Fruit fly (Drosophila melanogaster) whole organism, prepupa: Measurements from ENCODE around the gene dally.

Experiments used
- Blimp-1 ChIP-seq: fragments of 200-800 bp; sonication (Bioruptor generic); optimal IDR thresholded peaks from 3 replicates; lab custom pipeline; 2017; ENCODE audit warnings: missing biosample characterization, missing genetic modification characterization, mild to moderate bottlenecking, moderate library complexity, missing genetic modification reagents
- CG10669 ChIP-seq: fragments of 200-800 bp; sonication (Bioruptor generic); optimal IDR thresholded peaks from 3 replicates; lab custom pipeline; 2018; ENCODE audit warnings: missing biosample characterization, mild to moderate bottlenecking, missing genetic modification characterization, moderate library complexity
- CG11294 ChIP-seq: fragments of 200-800 bp; sonication (Bioruptor generic); IDR thresholded peaks from 2 replicates; pipeline ENCODE4 v1.3.6; 2022; ENCODE audit warnings: missing biosample characterization, missing genetic modification characterization
- CG11762 ChIP-seq: fragments of 200-800 bp; sonication (Bioruptor generic); optimal IDR thresholded peaks from 3 replicates; lab custom pipeline; 2016; ENCODE audit warnings: missing biosample characterization, missing genetic modification characterization; ENCODE audit not compliant: insufficient read depth
- CG11902 ChIP-seq: fragments of 200-800 bp; sonication (Bioruptor generic); optimal IDR thresholded peaks from 3 replicates; lab custom pipeline; 2016; ENCODE audit warnings: missing biosample characterization, missing genetic modification characterization
- CG15336 ChIP-seq: fragments of 200-800 bp; sonication (Bioruptor generic); IDR thresholded peaks from 2 replicates; pipeline ENCODE4 v1.3.6; 2022; ENCODE audit warnings: missing biosample characterization, missing genetic modification characterization
- CG1621 ChIP-seq: fragments of 200-800 bp; sonication (Bioruptor generic); optimal IDR thresholded peaks from 3 replicates; lab custom pipeline; 2018; ENCODE audit warnings: missing biosample characterization, mild to moderate bottlenecking, missing genetic modification characterization
- CG16779 ChIP-seq: fragments of 200-800 bp; sonication (Bioruptor generic); optimal IDR thresholded peaks from 3 replicates; lab custom pipeline; 2017; ENCODE audit warnings: missing biosample characterization, mild to moderate bottlenecking, missing genetic modification characterization
- CG31627 ChIP-seq: fragments of 200-800 bp; sonication (Bioruptor generic); optimal IDR thresholded peaks from 3 replicates; lab custom pipeline; 2016; ENCODE audit warnings: missing biosample characterization, missing genetic modification characterization
- CG32006 ChIP-seq: fragments of 200-800 bp; sonication (Bioruptor generic); optimal IDR thresholded peaks from 3 replicates; lab custom pipeline; 2017; ENCODE audit warnings: missing biosample characterization, mild to moderate bottlenecking, missing genetic modification characterization
- CG34406 ChIP-seq: fragments of 200-800 bp; sonication (Bioruptor generic); optimal IDR thresholded peaks from 3 replicates; lab custom pipeline; 2016; ENCODE audit warnings: missing biosample characterization, missing genetic modification characterization
- CG3919 ChIP-seq: fragments of 200-800 bp; sonication (Bioruptor generic); optimal IDR thresholded peaks from 3 replicates; lab custom pipeline; 2016; ENCODE audit warnings: missing biosample characterization, missing genetic modification characterization
- CG4318 ChIP-seq: fragments of 200-800 bp; sonication (Bioruptor generic); optimal IDR thresholded peaks from 3 replicates; lab custom pipeline; 2017; ENCODE audit warnings: missing biosample characterization, mild to moderate bottlenecking, missing genetic modification characterization
- CG6163 ChIP-seq: fragments of 200-800 bp; sonication (Bioruptor generic); IDR thresholded peaks from 3 replicates; pipeline ENCODE4 v1.3.6; 2022; ENCODE audit warnings: missing biosample characterization, missing genetic modification characterization
- CG6276 ChIP-seq: fragments of 200-800 bp; sonication (Bioruptor generic); optimal IDR thresholded peaks from 2 replicates; lab custom pipeline; 2017; ENCODE audit warnings: missing biosample characterization, mild to moderate bottlenecking, missing genetic modification characterization
- CG6792 ChIP-seq: fragments of 200-800 bp; sonication (Bioruptor generic); optimal IDR thresholded peaks from 3 replicates; lab custom pipeline; 2016; ENCODE audit warnings: missing biosample characterization, missing genetic modification characterization
- CG6854 ChIP-seq: fragments of 200-800 bp; sonication (Bioruptor generic); optimal IDR thresholded peaks from 2 replicates; lab custom pipeline; 2017; ENCODE audit warnings: missing biosample characterization, mild to moderate bottlenecking, missing genetic modification characterization
- CG8119 ChIP-seq: fragments of 200-800 bp; sonication (Bioruptor generic); IDR thresholded peaks from 3 replicates; pipeline ENCODE4 v1.3.6; 2022; ENCODE audit warnings: missing biosample characterization, missing genetic modification characterization
- CG8319 ChIP-seq: fragments of 200-800 bp; sonication (Bioruptor generic); optimal IDR thresholded peaks from 3 replicates; lab custom pipeline; 2016; ENCODE audit warnings: missing biosample characterization, missing genetic modification characterization
- CG8632 ChIP-seq: fragments of 200-800 bp; sonication (Bioruptor generic); optimal IDR thresholded peaks from 3 replicates; lab custom pipeline; 2016; ENCODE audit warnings: missing biosample characterization, missing genetic modification characterization
- CG9139 ChIP-seq: fragments of 200-800 bp; sonication (Bioruptor generic); optimal IDR thresholded peaks from 3 replicates; lab custom pipeline; 2017; ENCODE audit warnings: missing biosample characterization, mild to moderate bottlenecking, missing genetic modification characterization
- Eip75B ChIP-seq: fragments of 200-800 bp; sonication (Bioruptor generic); optimal IDR thresholded peaks from 3 replicates; lab custom pipeline; 2016; ENCODE audit warnings: missing biosample characterization, missing genetic modification characterization
- Ets21C ChIP-seq: fragments of 200-800 bp; sonication (Bioruptor generic); optimal IDR thresholded peaks from 3 replicates; lab custom pipeline; 2016; ENCODE audit warnings: missing biosample characterization, missing genetic modification characterization
- Gug ChIP-seq: fragments of 200-800 bp; sonication (Bioruptor generic); IDR thresholded peaks from 2 replicates; pipeline ENCODE4 v1.3.6; 2022; ENCODE audit warnings: missing biosample characterization, missing genetic modification characterization
- Hr4 ChIP-seq: fragments of 200-800 bp; sonication (Bioruptor generic); optimal IDR thresholded peaks from 3 replicates; lab custom pipeline; 2016; ENCODE audit warnings: missing biosample characterization, missing genetic modification characterization
- Lpt ChIP-seq: fragments of 200-800 bp; sonication (Bioruptor generic); optimal IDR thresholded peaks from 3 replicates; lab custom pipeline; 2016; ENCODE audit warnings: missing biosample characterization, missing genetic modification characterization
- Met ChIP-seq: fragments of 200-800 bp; sonication (Bioruptor generic); optimal IDR thresholded peaks from 3 replicates; lab custom pipeline; 2016; ENCODE audit warnings: missing biosample characterization, missing genetic modification characterization
- OdsH ChIP-seq: fragments of 200-800 bp; sonication (Bioruptor generic); optimal IDR thresholded peaks from 3 replicates; lab custom pipeline; 2016; ENCODE audit warnings: missing biosample characterization, missing genetic modification characterization
- Smox ChIP-seq: fragments of 200-800 bp; sonication (Bioruptor generic); optimal IDR thresholded peaks from 3 replicates; lab custom pipeline; 2016; ENCODE audit warnings: missing biosample characterization, missing genetic modification characterization
- Sox14 ChIP-seq: fragments of 200-800 bp; sonication (Bioruptor generic); optimal IDR thresholded peaks from 3 replicates; lab custom pipeline; 2016; ENCODE audit warnings: missing biosample characterization, missing genetic modification characterization
- Sox15 ChIP-seq: fragments of 200-800 bp; sonication (Bioruptor generic); optimal IDR thresholded peaks from 3 replicates; lab custom pipeline; 2016; ENCODE audit warnings: missing biosample characterization, missing genetic modification characterization
- achi ChIP-seq: fragments of 200-800 bp; sonication (Bioruptor generic); optimal IDR thresholded peaks from 3 replicates; lab custom pipeline; 2016; ENCODE audit warnings: missing biosample characterization, missing genetic modification characterization
- acj6 ChIP-seq: fragments of 200-800 bp; sonication (Bioruptor generic); optimal IDR thresholded peaks from 3 replicates; lab custom pipeline; 2016; ENCODE audit warnings: missing biosample characterization, missing genetic modification characterization
- cyc ChIP-seq: fragments of 200-800 bp; sonication (Bioruptor generic); optimal IDR thresholded peaks from 3 replicates; lab custom pipeline; 2016; ENCODE audit warnings: missing biosample characterization, missing genetic modification characterization
- dsx ChIP-seq: fragments of 200-800 bp; optimal IDR thresholded peaks from 3 replicates; lab custom pipeline; 2019; ENCODE audit warnings: missing biosample characterization, mild to moderate bottlenecking, missing genetic modification characterization, moderate library complexity; ENCODE audit not compliant: poor library complexity, severe bottlenecking
- esn ChIP-seq: fragments of 200-800 bp; sonication (Bioruptor generic); optimal IDR thresholded peaks from 2 replicates; lab custom pipeline; 2016; ENCODE audit warnings: missing biosample characterization, mild to moderate bottlenecking, missing genetic modification characterization, moderate library complexity
- fd85E ChIP-seq: fragments of 200-800 bp; sonication (Bioruptor generic); optimal IDR thresholded peaks from 3 replicates; lab custom pipeline; 2016; ENCODE audit warnings: missing biosample characterization, missing genetic modification characterization
- fkh ChIP-seq: fragments of 200-800 bp; sonication (Bioruptor generic); optimal IDR thresholded peaks from 3 replicates; lab custom pipeline; 2017; ENCODE audit warnings: missing biosample characterization, mild to moderate bottlenecking, missing genetic modification characterization, moderate library complexity
- lz ChIP-seq: fragments of 200-800 bp; sonication (Bioruptor generic); optimal IDR thresholded peaks from 3 replicates; lab custom pipeline; 2016; ENCODE audit warnings: missing biosample characterization, missing genetic modification characterization
- net ChIP-seq: fragments of 200-800 bp; sonication (Bioruptor generic); optimal IDR thresholded peaks from 3 replicates; lab custom pipeline; 2016; ENCODE audit warnings: missing biosample characterization, missing genetic modification characterization
- pdm3 ChIP-seq: fragments of 200-800 bp; sonication (Bioruptor generic); optimal IDR thresholded peaks from 3 replicates; lab custom pipeline; 2016; ENCODE audit warnings: missing biosample characterization, missing genetic modification characterization
- salr ChIP-seq, 2 experiments: fragments of 200-800 bp; sonication (Bioruptor generic); optimal IDR thresholded peaks; 3 replicates each; lab custom pipeline; 2016 to 2018; ENCODE audit warnings: missing biosample characterization in 2 of 2, missing genetic modification characterization in 2 of 2, mild to moderate bottlenecking in 1 of 2
- spab ChIP-seq: fragments of 200-800 bp; sonication (Bioruptor generic); optimal IDR thresholded peaks from 2 replicates; lab custom pipeline; 2017; ENCODE audit warnings: missing biosample characterization, mild to moderate bottlenecking, missing genetic modification characterization, missing genetic modification reagents
- ss ChIP-seq, 2 experiments: fragments of 200-800 bp; sonication (Bioruptor generic); optimal IDR thresholded peaks; 2 replicates in 1 of 2; 3 replicates in 1 of 2; lab custom pipeline; 2017 to 2018; ENCODE audit warnings: mild to moderate bottlenecking in 2 of 2, missing biosample characterization in 2 of 2, missing genetic modification characterization in 2 of 2, moderate library complexity in 1 of 2
- svp ChIP-seq: fragments of 200-800 bp; sonication (Bioruptor generic); peaks from one replicate; lab custom pipeline; 2016; ENCODE audit warnings: missing biosample characterization, missing genetic modification characterization
- topi ChIP-seq: fragments of 200-800 bp; sonication (Bioruptor generic); optimal IDR thresholded peaks from 3 replicates; lab custom pipeline; 2016; ENCODE audit warnings: missing biosample characterization, missing genetic modification characterization
- vri ChIP-seq: fragments of 200-800 bp; sonication (Bioruptor generic); optimal IDR thresholded peaks from 3 replicates; lab custom pipeline; 2016; ENCODE audit warnings: missing biosample characterization, mild to moderate bottlenecking, missing genetic modification characterization

Gene dally

DNA sequence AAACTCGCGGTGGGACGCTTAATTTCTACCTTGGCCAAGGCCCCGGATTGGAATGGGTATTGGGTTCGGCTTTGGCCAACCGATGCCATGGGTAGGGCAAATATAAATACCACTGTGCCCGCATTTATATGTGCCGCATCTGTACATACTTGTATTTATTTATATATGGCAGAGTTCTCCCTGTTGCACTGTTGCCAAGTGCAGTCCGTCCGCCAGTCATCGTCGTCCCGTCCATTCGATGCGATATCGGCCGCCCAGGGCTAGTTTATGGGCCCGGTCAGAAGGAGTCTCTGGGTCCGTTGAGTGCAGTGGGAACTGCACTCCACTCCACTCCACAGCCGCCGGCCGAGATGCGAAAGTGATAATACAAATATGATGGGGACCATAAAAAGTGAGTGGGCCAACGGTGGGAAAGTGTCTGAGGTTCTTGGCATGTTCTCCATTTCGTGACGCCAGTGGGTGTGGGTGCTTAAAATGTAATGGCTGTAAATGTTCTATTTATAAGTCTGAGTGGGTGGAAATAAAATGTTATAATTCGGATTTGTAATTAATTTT lies 4.3 kb upstream of the dally start (continued):
- TF ChIP-seq CG34406 (GFP tag; lab: Kevin White, UChicago) (no peak), fkh (no peak), fd85E (GFP tag; lab: Kevin White, UChicago) (no peak), CG6854 (no peak), CG11902 (no peak), salr (GFP tag; optimal IDR thresholded peaks at IDR 0.05; lab: Kevin White, UChicago) (no peak), svp (GFP tag; lab: Kevin White, UChicago) (no peak)

DNA sequence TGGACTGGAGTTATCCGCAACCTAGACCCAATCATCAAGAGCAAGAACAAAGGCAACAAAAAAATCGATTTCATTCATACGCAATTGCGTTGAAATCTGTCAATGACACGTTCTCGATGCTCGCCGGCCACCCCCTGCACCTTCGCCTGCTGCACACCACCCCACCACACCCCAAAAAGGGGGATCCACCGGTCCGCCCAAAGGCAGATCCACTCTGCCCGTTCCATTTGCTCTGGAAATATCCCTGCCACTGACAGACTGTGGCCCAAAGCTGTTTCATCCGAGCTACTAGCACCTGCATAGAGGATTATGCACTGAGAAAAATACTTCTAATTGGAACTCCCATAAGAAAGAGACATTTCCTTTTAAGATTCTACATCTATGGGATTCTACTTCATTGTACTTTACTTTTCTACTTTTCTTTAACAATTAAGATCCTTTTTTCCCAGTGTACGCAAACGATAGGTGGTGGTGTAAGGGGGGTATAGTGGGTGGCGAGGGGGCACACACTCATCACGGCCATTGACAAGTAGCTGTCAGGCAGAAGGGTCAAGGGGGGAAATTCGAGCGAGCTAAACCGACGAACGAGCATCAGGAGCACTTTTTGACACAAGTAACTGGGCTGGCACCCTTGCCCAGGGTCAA lies 3.5 kb upstream of the dally start:
- TF ChIP-seq Ets21C (GFP tag; lab: Kevin White, UChicago) (no peak), achi (GFP tag; lab: Kevin White, UChicago) (peak; percentile 75), Lpt (GFP tag; lab: Kevin White, UChicago) (peak; percentile 11), Met (GFP tag; lab: Kevin White, UChicago) (peak; percentile 55), Sox14 (GFP tag; lab: Kevin White, UChicago) (peak; percentile 76), OdsH (GFP tag; lab: Kevin White, UChicago) (peak; percentile 81), CG8319 (GFP tag; lab: Kevin White, UChicago) (peak; percentile 30), dsx (peak; percentile 69), fd85E (GFP tag; lab: Kevin White, UChicago) (no peak), CG6792 (GFP tag; lab: Kevin White, UChicago) (peak; percentile 63), CG11294 (GFP tag; lab: Robert Waterston, UW) (no peak), svp (GFP tag; lab: Kevin White, UChicago) (peak; percentile 78), CG6276 (GFP tag; lab: Kevin White, UChicago) (no peak), CG10669 (GFP tag; lab: Kevin White, UChicago) (peak; percentile 61), CG8632 (GFP tag; lab: Kevin White, UChicago) (peak; percentile 79), cyc (GFP tag; lab: Kevin White, UChicago) (peak; percentile 48), CG9139 (peak; percentile 59), CG34406 (GFP tag; lab: Kevin White, UChicago) (peak; percentile 79), CG4318 (GFP tag; lab: Kevin White, UChicago) (peak; percentile 22), net (peak; percentile 75), Blimp-1 (GFP tag; lab: Kevin White, UChicago) (no peak), CG15336 (GFP tag; lab: Robert Waterston, UW) (peak; percentile 39; the same call in 1 of the 2 replicates), lz (GFP tag; lab: Kevin White, UChicago) (peak; percentile 45), CG11762 (no peak), topi (GFP tag; lab: Kevin White, UChicago) (peak; percentile 35), ss (GFP tag; optimal IDR thresholded peaks at IDR 0.05; lab: Kevin White, UChicago) (peak; percentile 76 to 81), salr (GFP tag; optimal IDR thresholded peaks at IDR 0.05; lab: Kevin White, UChicago) (peak; percentile 67 to 83), CG3919 (peak; percentile 46), acj6 (peak; percentile 83), CG32006 (GFP tag; lab: Kevin White, UChicago) (peak; percentile 53), Gug (GFP tag; lab: Robert Waterston, UW) (peak; percentile 53; the same call in 1 of the 2 replicates), CG31627 (peak; percentile 71), CG16779 (tag; lab: Kevin White, UChicago) (no peak), CG6163 (GFP tag; lab: Robert Waterston, UW) (peak; percentile 86), fkh (no peak), esn (GFP tag; lab: Kevin White, UChicago) (peak; percentile 57), Smox (GFP tag; lab: Kevin White, UChicago) (peak; percentile 47), CG1621 (tag; lab: Kevin White, UChicago) (peak; percentile 84), Eip75B (GFP tag; lab: Kevin White, UChicago) (peak; percentile 51), CG8119 (GFP tag; lab: Robert Waterston, UW) (peak; percentile 60; the same call in 2 of the 3 replicates), Sox15 (GFP tag; lab: Kevin White, UChicago) (peak; percentile 68), pdm3 (GFP tag; lab: Kevin White, UChicago) (peak; percentile 67), Hr4 (peak; percentile 41), CG6854 (no peak), vri (GFP tag; lab: Kevin White, UChicago) (no peak), CG11902 (no peak), spab (GFP tag; lab: Kevin White, UChicago) (peak; percentile 63)
